Worm (Caenorhabditis elegans): ENCODE measurements around the gene F32D8.15.
A peak's percentile ranks its signal among the peaks of the same experiment; 100 is the strongest.

F32D8.15 gene

ce11 chrV:10897172-10897571 lies 6.7 kb upstream of the F32D8.15 start (continued):
- TF ChIP-seq mes-2 (tag; optimal IDR thresholded peaks at IDR 0.05; ENCODE audit: poor library complexity, severe bottlenecking): peak; percentile 99
- TF ChIP-seq unc-39 (tag; optimal IDR thresholded peaks at IDR 0.05): peak; percentile 13
- TF ChIP-seq ctbp-1 (GFP tag; IDR thresholded peaks at IDR 0.05): peak; percentile 97
- TF ChIP-seq F10B5.3 (tag; optimal IDR thresholded peaks at IDR 0.05): peak; percentile 93
- peak; percentile 93 for TF ChIP-seq lin-15B (tag; optimal IDR thresholded peaks at IDR 0.05)
- peak; percentile 93 to 98 for TF ChIP-seq lsy-2 (tag; optimal IDR thresholded peaks at IDR 0.05)
- TF ChIP-seq dmd-6 (GFP tag; IDR thresholded peaks at IDR 0.05): peak; percentile 99
- peak; percentile 52; the same call in 1 of the 2 replicates for TF ChIP-seq lim-7 (GFP tag; IDR thresholded peaks at IDR 0.05)
- no peak for TF ChIP-seq daf-8 (GFP tag; IDR thresholded peaks at IDR 0.05)
- peak; percentile 94 for TF ChIP-seq T20F7.1 (GFP tag; optimal IDR thresholded peaks at IDR 0.05)
- TF ChIP-seq sdz-12 (GFP tag; optimal IDR thresholded peaks at IDR 0.05): peak; percentile 93
- peak; percentile 95 for TF ChIP-seq fkh-10 (GFP tag; optimal IDR thresholded peaks at IDR 0.05)
- peak; percentile 99 for TF ChIP-seq ceh-20 (GFP tag; IDR thresholded peaks at IDR 0.05)
- peak; percentile 94 for TF ChIP-seq zfp-2 (tag; optimal IDR thresholded peaks at IDR 0.05)
- peak; percentile 98 for TF ChIP-seq Y75B8A.6 (GFP tag; IDR thresholded peaks at IDR 0.05)
- TF ChIP-seq nhr-41 (GFP tag; IDR thresholded peaks at IDR 0.05): peak; percentile 97
- peak; percentile 74 for TF ChIP-seq skn-1 (tag; optimal IDR thresholded peaks at IDR 0.05)
- TF ChIP-seq nhr-102 (tag; optimal IDR thresholded peaks at IDR 0.05): peak; percentile 98
- peak; percentile 94 for TF ChIP-seq F37D6.2 (tag; optimal IDR thresholded peaks at IDR 0.05)
- TF ChIP-seq Y5F2A.4 (GFP tag; optimal IDR thresholded peaks at IDR 0.05): peak; percentile 67
- TF ChIP-seq ZK546.5 (tag; optimal IDR thresholded peaks at IDR 0.05): peak; percentile 97 to 100
- TF ChIP-seq madf-9 (GFP tag; conservative IDR thresholded peaks at IDR 0.05): peak; percentile 85
- peak; percentile 83 for TF ChIP-seq mxl-2 (GFP tag; conservative IDR thresholded peaks at IDR 0.05)
- peak; percentile 49 for TF ChIP-seq gei-8 (GFP tag; optimal IDR thresholded peaks at IDR 0.05)
- peak; percentile 96 for TF ChIP-seq arid-1 (GFP tag; conservative IDR thresholded peaks at IDR 0.05)
- TF ChIP-seq nhr-76 (tag; optimal IDR thresholded peaks at IDR 0.05): peak; percentile 70
- peak; percentile 100 for TF ChIP-seq dpl-1 (GFP tag; optimal IDR thresholded peaks at IDR 0.05)
- peak; percentile 96 for TF ChIP-seq lin-13 (GFP tag; optimal IDR thresholded peaks at IDR 0.05)
- TF ChIP-seq hmg-1.1 (GFP tag; IDR thresholded peaks at IDR 0.05): peak; percentile 95
- TF ChIP-seq ZK337.2 (GFP tag; IDR thresholded peaks at IDR 0.05): peak; percentile 89
- TF ChIP-seq jun-1 (tag; optimal IDR thresholded peaks at IDR 0.05): peak; percentile 93
- 0 out of 2 replicates have a peak, but pooled peaks have one; percentile 79 for TF ChIP-seq tag-97 (GFP tag; IDR thresholded peaks at IDR 0.05)
- peak; percentile 80 for TF ChIP-seq nhr-237 (tag; optimal IDR thresholded peaks at IDR 0.05)
- TF ChIP-seq F44E2.7 (GFP tag; IDR thresholded peaks at IDR 0.05): 0 out of 2 replicates have a peak, but pooled peaks have one; percentile 35
- peak; percentile 98 for TF ChIP-seq rbr-2 (tag; optimal IDR thresholded peaks at IDR 0.05)
- peak; percentile 93 for TF ChIP-seq Y48G9A.11 (GFP tag; IDR thresholded peaks at IDR 0.05)
- TF ChIP-seq ceh-62 (tag; optimal IDR thresholded peaks at IDR 0.05): no peak
- 0 out of 2 replicates have a peak, but pooled peaks have one; percentile 12 for TF ChIP-seq zip-11 (GFP tag; IDR thresholded peaks at IDR 0.05)

ce11 chrV:10898107-10898506 lies 5.7 kb upstream of the F32D8.15 start, which contains the start of gene F32D8.7:
Gene F32D8.7, plus strand, starts transcription at chrV:10898435.
- TF ChIP-seq unc-62 (GFP tag; optimal IDR thresholded peaks at IDR 0.05 in 1 of 2): peak in 1 of 2 experiments; percentile 90
- TF ChIP-seq unc-62 (tag; optimal IDR thresholded peaks at IDR 0.05): no peak
- TF ChIP-seq cey-2 (tag; optimal IDR thresholded peaks at IDR 0.05; ENCODE audit: borderline replicate concordance, insufficient read depth): no peak
- TF ChIP-seq aha-1 (tag): peak; percentile 81
- no peak for TF ChIP-seq ces-1 (GFP tag; optimal IDR thresholded peaks at IDR 0.05)
- peak; percentile 10 for TF ChIP-seq nhr-28 (tag; optimal IDR thresholded peaks at IDR 0.05)
